Fruit fly (Drosophila melanogaster) whole organism, prepupa: ENCODE data around the gene Wnt10.

ENCODE experiments used
- Blimp-1 ChIP-seq: fragments of 200-800 bp; sonication (Bioruptor generic); optimal IDR thresholded peaks from 3 replicates; lab custom pipeline; 2017; ENCODE audit warnings: missing biosample characterization, missing genetic modification characterization, mild to moderate bottlenecking, moderate library complexity, missing genetic modification reagents
- CG10631 ChIP-seq: fragments of 200-800 bp; sonication (Bioruptor generic); optimal IDR thresholded peaks from 2 replicates; lab custom pipeline; 2016; ENCODE audit warnings: missing biosample characterization, missing genetic modification characterization
- CG11762 ChIP-seq: fragments of 200-800 bp; sonication (Bioruptor generic); optimal IDR thresholded peaks from 3 replicates; lab custom pipeline; 2016; ENCODE audit warnings: missing biosample characterization, missing genetic modification characterization; ENCODE audit not compliant: insufficient read depth
- CG32006 ChIP-seq: fragments of 200-800 bp; sonication (Bioruptor generic); optimal IDR thresholded peaks from 3 replicates; lab custom pipeline; 2017; ENCODE audit warnings: missing biosample characterization, mild to moderate bottlenecking, missing genetic modification characterization
- CG7368 ChIP-seq: fragments of 200-800 bp; sonication (Bioruptor generic); optimal IDR thresholded peaks from 3 replicates; lab custom pipeline; 2016; ENCODE audit warnings: missing biosample characterization, missing genetic modification characterization
- CG8319 ChIP-seq: fragments of 200-800 bp; sonication (Bioruptor generic); optimal IDR thresholded peaks from 3 replicates; lab custom pipeline; 2016; ENCODE audit warnings: missing biosample characterization, missing genetic modification characterization
- Ets21C ChIP-seq: fragments of 200-800 bp; sonication (Bioruptor generic); optimal IDR thresholded peaks from 3 replicates; lab custom pipeline; 2016; ENCODE audit warnings: missing biosample characterization, missing genetic modification characterization
- Hr38 ChIP-seq: sonication (Bioruptor generic); optimal IDR thresholded peaks from 2 replicates; lab custom pipeline; 2016; ENCODE audit warnings: missing biosample characterization, missing genetic modification characterization
- Hr39 ChIP-seq: fragments of 200-800 bp; sonication (Bioruptor generic); optimal IDR thresholded peaks from 2 replicates; lab custom pipeline; 2016; ENCODE audit warnings: missing biosample characterization, missing genetic modification characterization
- Sox102F ChIP-seq: fragments of 200-800 bp; sonication (Bioruptor generic); optimal IDR thresholded peaks from 2 replicates; lab custom pipeline; 2016; ENCODE audit warnings: missing biosample characterization, mild to moderate bottlenecking, missing genetic modification characterization
- lz ChIP-seq: fragments of 200-800 bp; sonication (Bioruptor generic); optimal IDR thresholded peaks from 3 replicates; lab custom pipeline; 2016; ENCODE audit warnings: missing biosample characterization, missing genetic modification characterization
- vri ChIP-seq: fragments of 200-800 bp; sonication (Bioruptor generic); optimal IDR thresholded peaks from 3 replicates; lab custom pipeline; 2016; ENCODE audit warnings: missing biosample characterization, mild to moderate bottlenecking, missing genetic modification characterization

DNA sequence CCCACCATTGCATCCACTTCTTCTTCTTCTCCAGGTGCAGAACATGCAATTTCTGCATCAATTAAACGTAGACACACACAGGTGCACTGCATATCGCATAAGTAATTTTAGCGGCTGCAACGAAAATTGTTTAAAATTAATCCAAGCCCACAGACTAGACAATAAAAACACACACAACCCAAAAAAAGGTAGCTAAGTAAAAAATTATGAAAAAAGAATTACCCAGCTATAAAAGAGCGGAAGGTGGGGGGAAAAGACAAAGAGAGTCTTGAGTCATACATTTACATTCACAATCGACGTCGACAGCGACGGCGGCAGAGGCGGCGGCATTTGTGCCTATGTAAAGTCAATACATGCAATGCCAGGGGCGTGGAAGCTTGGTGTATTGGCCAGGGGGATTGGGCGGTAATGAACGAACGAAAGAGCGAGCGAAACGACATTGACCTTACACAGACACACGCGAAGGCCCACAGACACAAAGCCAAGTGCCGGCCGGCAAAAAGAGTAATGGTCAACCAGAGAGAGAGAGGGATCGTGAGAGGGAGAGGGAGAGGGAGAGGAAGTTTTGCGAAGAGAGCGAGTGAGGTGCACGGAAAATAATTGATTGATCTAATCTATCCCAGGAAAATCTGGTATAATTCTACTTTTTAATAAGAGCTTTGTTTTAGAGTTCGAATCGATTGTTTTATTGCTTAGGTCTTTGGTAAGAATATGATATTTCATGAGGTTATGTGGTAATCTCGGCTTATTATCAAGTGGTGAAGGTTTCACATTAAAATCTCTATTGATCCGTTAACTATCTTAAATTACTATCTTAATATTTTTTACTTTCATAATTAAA is 55.2 kb downstream of the Wnt10 start:
- TF ChIP-seq CG32006 (GFP tag; lab: Kevin White, UChicago) = peak; percentile 87
- peak; percentile 83 for TF ChIP-seq lz (GFP tag; lab: Kevin White, UChicago)
- peak; percentile 65 for TF ChIP-seq CG7368 (GFP tag; lab: Kevin White, UChicago)
- TF ChIP-seq Ets21C = peak; percentile 52
- TF ChIP-seq Hr39 (GFP tag; lab: Kevin White, UChicago) = peak; percentile 66
- TF ChIP-seq Blimp-1 (GFP tag; lab: Kevin White, UChicago) = peak; percentile 72
- peak; percentile 79 for TF ChIP-seq CG11762
- TF ChIP-seq CG8319 (GFP tag; lab: Kevin White, UChicago) = peak; percentile 68
- peak; percentile 80 for TF ChIP-seq Sox102F (GFP tag; lab: Kevin White, UChicago)
- TF ChIP-seq Hr38 = no peak
- peak; percentile 58 for TF ChIP-seq vri (GFP tag; lab: Kevin White, UChicago)
- peak; percentile 87 for TF ChIP-seq CG10631
